Fruit fly (Drosophila melanogaster) whole organism, embryonic: Measurements from ENCODE around the gene CG2540.

Experiments
- B-H2 ChIP-seq: fragments of 200-800 bp; sonication (Bioruptor generic); optimal IDR thresholded peaks from 2 replicates; lab custom pipeline; 2018; ENCODE audit warnings: missing biosample characterization, mild to moderate bottlenecking, missing genetic modification characterization
- Bgb ChIP-seq: fragments of 200-800 bp; sonication (Bioruptor generic); IDR thresholded peaks from 2 replicates; pipeline ENCODE4 v1.3.6; 2022; ENCODE audit warnings: missing biosample characterization, missing genetic modification characterization; ENCODE audit not compliant: partially characterized antibody
- CG10431 ChIP-seq: fragments of 200-800 bp; sonication (Bioruptor generic); optimal IDR thresholded peaks from 3 replicates; lab custom pipeline; 2018; ENCODE audit warnings: missing biosample characterization, mild to moderate bottlenecking, missing genetic modification characterization
- CG10543 ChIP-seq: fragments of 200-800 bp; sonication (Bioruptor generic); optimal IDR thresholded peaks from 3 replicates; lab custom pipeline; 2017; ENCODE audit warnings: missing biosample characterization, mild to moderate bottlenecking, missing genetic modification characterization, moderate library complexity
- CG12659 ChIP-seq: fragments of 200-800 bp; sonication (Bioruptor generic); optimal IDR thresholded peaks from 3 replicates; lab custom pipeline; 2017; ENCODE audit warnings: mild to moderate bottlenecking, missing biosample characterization, missing genetic modification reagents, missing genetic modification characterization
- CG13424 ChIP-seq: fragments of 200-800 bp; sonication (Bioruptor generic); optimal IDR thresholded peaks from 2 replicates; lab custom pipeline; 2019; ENCODE audit warnings: missing biosample characterization, mild to moderate bottlenecking, missing genetic modification characterization, moderate library complexity
- CG13894 ChIP-seq: fragments of 200-800 bp; sonication (Bioruptor generic); optimal IDR thresholded peaks from 3 replicates; lab custom pipeline; 2018; ENCODE audit warnings: missing biosample characterization, mild to moderate bottlenecking, missing genetic modification characterization, moderate library complexity
- CG15514 ChIP-seq: fragments of 200-800 bp; sonication (Bioruptor generic); optimal IDR thresholded peaks from 3 replicates; lab custom pipeline; 2017; ENCODE audit warnings: missing biosample characterization, missing genetic modification characterization, mild to moderate bottlenecking, moderate library complexity, missing genetic modification reagents
- CG16863 ChIP-seq: fragments of 200-800 bp; sonication (Bioruptor generic); optimal IDR thresholded peaks from 3 replicates; lab custom pipeline; 2016; ENCODE audit warnings: missing biosample characterization, missing genetic modification characterization
- CG17385 ChIP-seq: fragments of 200-800 bp; sonication (Bioruptor generic); optimal IDR thresholded peaks from 3 replicates; lab custom pipeline; 2018; ENCODE audit warnings: missing biosample characterization, mild to moderate bottlenecking, missing genetic modification characterization
- CG1832 ChIP-seq: fragments of 200-800 bp; sonication (Bioruptor generic); optimal IDR thresholded peaks from 2 replicates; lab custom pipeline; 2017; ENCODE audit warnings: missing biosample characterization, mild to moderate bottlenecking, missing genetic modification characterization, inconsistent platforms
- CG33557 ChIP-seq: fragments of 200-800 bp; sonication (Bioruptor generic); optimal IDR thresholded peaks from 2 replicates; lab custom pipeline; 2019; ENCODE audit warnings: missing biosample characterization, mild to moderate bottlenecking, missing genetic modification characterization, moderate library complexity
- CG34376 ChIP-seq: fragments of 200-800 bp; sonication (Bioruptor generic); optimal IDR thresholded peaks from 2 replicates; lab custom pipeline; 2018; ENCODE audit warnings: missing biosample characterization, mild to moderate bottlenecking, missing genetic modification characterization
- CG4282 ChIP-seq: fragments of 200-800 bp; sonication (Bioruptor generic); optimal IDR thresholded peaks from 2 replicates; lab custom pipeline; 2016; ENCODE audit warnings: missing biosample characterization, missing genetic modification characterization
- Dad ChIP-seq: fragments of 200-800 bp; sonication (Bioruptor generic); optimal IDR thresholded peaks from 3 replicates; lab custom pipeline; 2016; ENCODE audit warnings: missing biosample characterization, missing genetic modification characterization
- Deaf1 ChIP-seq: fragments of 200-800 bp; optimal IDR thresholded peaks from 3 replicates; lab custom pipeline; 2019; ENCODE audit warnings: missing biosample characterization, mild to moderate bottlenecking, missing genetic modification characterization, moderate library complexity
- Dek ChIP-seq: fragments of 200-800 bp; sonication (Bioruptor generic); optimal IDR thresholded peaks from 3 replicates; lab custom pipeline; 2019; ENCODE audit warnings: missing biosample characterization, mild to moderate bottlenecking, missing genetic modification characterization, moderate library complexity
- Dip2 ChIP-seq: fragments of 200-800 bp; sonication (Bioruptor generic); IDR thresholded peaks from 2 replicates; pipeline ENCODE4 v1.3.6; 2022; ENCODE audit warnings: missing biosample characterization, missing genetic modification characterization
- Ets65A ChIP-seq: fragments of 200-800 bp; sonication (Bioruptor generic); peaks from one replicate; lab custom pipeline; 2016; ENCODE audit warnings: missing biosample characterization, missing genetic modification characterization
- Hr39 ChIP-seq: fragments of >200 bp; optimal IDR thresholded peaks from 2 replicates; lab custom pipeline; 2017
- MBD-R2 ChIP-seq: fragments of 200-800 bp; sonication (Bioruptor generic); IDR thresholded peaks from 2 replicates; pipeline ENCODE4 v1.3.6; 2022; ENCODE audit warnings: missing biosample characterization, missing genetic modification characterization
- Optix ChIP-seq: fragments of 200-800 bp; sonication (Bioruptor generic); IDR thresholded peaks from 3 replicates; pipeline ENCODE4 v1.3.6; 2022; ENCODE audit warnings: missing biosample characterization, missing genetic modification characterization
- Ptx1 ChIP-seq: fragments of 200-800 bp; sonication (Bioruptor generic); IDR thresholded peaks from 2 replicates; pipeline ENCODE4 v1.3.6; 2022; ENCODE audit warnings: missing biosample characterization, missing genetic modification characterization
- ab ChIP-seq: fragments of 200-800 bp; sonication (Bioruptor generic); optimal IDR thresholded peaks from 2 replicates; lab custom pipeline; 2016; ENCODE audit warnings: missing biosample characterization, missing genetic modification characterization
- ac ChIP-seq: fragments of 200-800 bp; sonication (Bioruptor generic); optimal IDR thresholded peaks from 3 replicates; lab custom pipeline; 2017; ENCODE audit warnings: missing biosample characterization, mild to moderate bottlenecking, missing genetic modification characterization
- al ChIP-seq: fragments of 200-800 bp; sonication (Bioruptor generic); IDR thresholded peaks from 2 replicates; pipeline ENCODE4 v1.3.6; 2022; ENCODE audit warnings: missing biosample characterization, missing genetic modification characterization
- da ChIP-seq: fragments of 200-800 bp; sonication (Bioruptor generic); optimal IDR thresholded peaks from 2 replicates; lab custom pipeline; 2016; ENCODE audit warnings: missing biosample characterization, missing genetic modification characterization
- dm ChIP-seq: fragments of 200-800 bp; sonication (Bioruptor generic); optimal IDR thresholded peaks from 3 replicates; lab custom pipeline; 2016; ENCODE audit warnings: missing biosample characterization, missing genetic modification characterization
- dysf ChIP-seq: fragments of 200-800 bp; sonication (Bioruptor generic); IDR thresholded peaks from 3 replicates; pipeline ENCODE4 v1.3.6; 2022; ENCODE audit warnings: missing biosample characterization, missing genetic modification characterization
- ftz-f1 ChIP-seq: fragments of 200-800 bp; sonication (Bioruptor generic); optimal IDR thresholded peaks from 2 replicates; lab custom pipeline; 2016; ENCODE audit warnings: missing biosample characterization, missing genetic modification characterization
- kni ChIP-seq: fragments of 200-800 bp; sonication (Bioruptor generic); optimal IDR thresholded peaks from 3 replicates; lab custom pipeline; 2017; ENCODE audit warnings: mild to moderate bottlenecking, missing biosample characterization, missing genetic modification reagents, missing genetic modification characterization
- lbe ChIP-seq: fragments of 200-800 bp; sonication (Bioruptor generic); optimal IDR thresholded peaks from 2 replicates; lab custom pipeline; 2016; ENCODE audit warnings: missing biosample characterization, mild to moderate bottlenecking, missing genetic modification characterization
- lmd ChIP-seq: fragments of 200-800 bp; sonication (Bioruptor generic); IDR thresholded peaks from 2 replicates; pipeline ENCODE4 v1.3.6; 2022; ENCODE audit warnings: missing biosample characterization, missing genetic modification characterization
- onecut ChIP-seq: fragments of 200-800 bp; sonication (Bioruptor generic); IDR thresholded peaks from 2 replicates; pipeline ENCODE4 v1.3.6; 2022; ENCODE audit warnings: missing biosample characterization, missing genetic modification characterization
- pros ChIP-seq: fragments of 200-800 bp; sonication (Bioruptor generic); optimal IDR thresholded peaks from 3 replicates; lab custom pipeline; 2019; ENCODE audit warnings: missing biosample characterization, mild to moderate bottlenecking, missing genetic modification characterization, moderate library complexity
- salm ChIP-seq: fragments of 200-800 bp; sonication (Bioruptor generic); optimal IDR thresholded peaks from 2 replicates; lab custom pipeline; 2018; ENCODE audit warnings: missing biosample characterization, mild to moderate bottlenecking, missing genetic modification characterization
- sd ChIP-seq: fragments of 200-800 bp; sonication (Bioruptor generic); optimal IDR thresholded peaks from 3 replicates; lab custom pipeline; 2018; ENCODE audit warnings: missing biosample characterization, mild to moderate bottlenecking, missing genetic modification characterization, moderate library complexity
- sens ChIP-seq: fragments of 200-800 bp; sonication (Bioruptor generic); peaks from one replicate; lab custom pipeline; 2016; ENCODE audit warnings: missing biosample characterization, missing genetic modification characterization
- so ChIP-seq: fragments of 200-800 bp; sonication (Bioruptor generic); IDR thresholded peaks from 3 replicates; pipeline ENCODE4 v1.3.6; 2022; ENCODE audit warnings: missing biosample characterization, missing genetic modification characterization
- sqz ChIP-seq: fragments of 200-800 bp; sonication (Bioruptor generic); optimal IDR thresholded peaks from 3 replicates; lab custom pipeline; 2018; ENCODE audit warnings: missing biosample characterization, mild to moderate bottlenecking, missing genetic modification characterization
- ssp ChIP-seq: fragments of 200-800 bp; sonication (Bioruptor generic); IDR thresholded peaks from 2 replicates; pipeline ENCODE4 v1.3.6; 2022; ENCODE audit warnings: missing biosample characterization, missing genetic modification characterization
- tll ChIP-seq, 2 experiments: fragments of 200-800 bp in 1 of 2; fragments of >200 bp in 1 of 2; sonication (Bioruptor generic) in 1 of 2; optimal IDR thresholded peaks; 2 replicates each; lab custom pipeline; 2017 to 2019; ENCODE audit warnings: missing biosample characterization in 2 of 2, missing genetic modification characterization in 2 of 2, mild to moderate bottlenecking in 1 of 2, moderate library complexity in 1 of 2
- toy ChIP-seq: fragments of 200-800 bp; sonication (Bioruptor generic); IDR thresholded peaks from 2 replicates; pipeline ENCODE4 v1.3.6; 2022; ENCODE audit warnings: missing biosample characterization, missing genetic modification characterization
- tx ChIP-seq: fragments of 200-800 bp; sonication (Bioruptor generic); optimal IDR thresholded peaks from 2 replicates; lab custom pipeline; 2016; ENCODE audit warnings: missing biosample characterization, missing genetic modification characterization
- wek ChIP-seq: fragments of 200-800 bp; sonication (Bioruptor generic); optimal IDR thresholded peaks from 3 replicates; lab custom pipeline; 2018; ENCODE audit warnings: missing biosample characterization, mild to moderate bottlenecking, missing genetic modification characterization, moderate library complexity
- zfh1 ChIP-seq: fragments of 200-800 bp; sonication (Bioruptor generic); IDR thresholded peaks from 3 replicates; pipeline ENCODE4 v1.3.6; 2022; ENCODE audit warnings: missing biosample characterization, missing genetic modification characterization

CG2540 gene

DNA sequence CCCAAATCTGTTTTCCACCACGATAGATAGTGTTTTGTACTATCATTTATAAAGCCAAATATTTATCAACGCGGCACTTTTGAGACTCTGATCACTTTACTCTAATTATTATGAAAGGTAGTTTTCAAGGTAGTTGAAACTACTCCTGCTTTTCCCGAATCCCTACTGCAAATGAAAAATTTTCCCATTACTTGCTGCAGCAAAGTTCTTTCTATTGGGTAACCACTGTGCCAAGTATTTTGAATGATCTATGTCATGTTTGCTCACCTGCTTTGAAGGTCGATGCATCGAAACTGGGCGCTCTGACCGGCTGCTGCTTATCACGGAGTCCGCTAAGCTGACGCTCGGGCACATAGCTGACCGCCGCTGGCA lies 48.4 kb upstream of the CG2540 start:
- TF ChIP-seq sens (GFP tag; lab: Kevin White, UChicago) (peak; percentile 53), B-H2 (GFP tag; lab: Kevin White, UChicago) (no peak), Ets65A (GFP tag; lab: Kevin White, UChicago) (peak; percentile 85)

DNA sequence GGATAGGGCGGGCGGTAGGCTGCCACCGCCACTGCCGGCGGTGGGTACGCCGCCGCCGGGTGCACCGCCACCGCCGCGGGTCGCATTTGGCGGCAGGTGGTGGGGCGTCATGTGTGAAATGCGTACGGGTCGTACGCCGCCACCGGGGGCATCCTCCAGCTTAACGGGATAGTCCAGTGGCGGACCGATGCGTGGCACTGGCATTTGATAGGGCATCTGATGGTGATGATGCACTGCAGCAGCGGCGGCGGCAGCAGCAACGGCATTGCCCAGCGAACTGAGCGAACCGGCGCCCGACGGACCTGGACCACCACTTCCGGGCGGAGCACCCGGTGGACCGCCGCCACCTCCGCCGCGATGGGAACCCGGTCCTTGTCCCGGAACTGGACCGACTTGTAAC lies 47.8 kb upstream of the CG2540 start:
- TF ChIP-seq Dek (tag; lab: Kevin White, UChicago) (no peak), so (GFP tag; lab: Robert Waterston, UW) (0 out of 3 replicates have a peak, but pooled peaks have one; percentile 16)

- no peak for TF ChIP-seq salm (tag; lab: Kevin White, UChicago)
- TF ChIP-seq Hr39 (lab: Kevin White, UChicago), result peak; percentile 89
- no peak for TF ChIP-seq Ptx1 (GFP tag; lab: Robert Waterston, UW)
- no peak for TF ChIP-seq CG34376
- no peak for TF ChIP-seq CG10431 (GFP tag; lab: Kevin White, UChicago)
- peak; percentile 78 for TF ChIP-seq kni (GFP tag; lab: Kevin White, UChicago)
- TF ChIP-seq al (GFP tag; lab: Robert Waterston, UW), result no peak
- peak; percentile 96 for TF ChIP-seq sqz (GFP tag; lab: Kevin White, UChicago)
- no peak for TF ChIP-seq ftz-f1 (GFP tag; lab: Kevin White, UChicago)
- no peak for TF ChIP-seq CG33557 (GFP tag; lab: Kevin White, UChicago)
- TF ChIP-seq lmd (GFP tag; lab: Robert Waterston, UW), result no peak
- no peak for TF ChIP-seq Optix (GFP tag; lab: Robert Waterston, UW)
- TF ChIP-seq dysf (GFP tag; lab: Robert Waterston, UW), result no peak
- TF ChIP-seq Bgb (GFP tag; lab: Robert Waterston, UW), result no peak
- no peak for TF ChIP-seq CG15514 (GFP tag; lab: Kevin White, UChicago)
- TF ChIP-seq CG17385 (GFP tag; lab: Kevin White, UChicago), result peak; percentile 98
- no peak for TF ChIP-seq MBD-R2 (GFP tag; lab: Robert Waterston, UW)
- no peak for TF ChIP-seq wek (GFP tag; lab: Kevin White, UChicago)
- no peak for TF ChIP-seq dm (GFP tag; lab: Kevin White, UChicago)
- peak; percentile 90 for TF ChIP-seq onecut (GFP tag; lab: Robert Waterston, UW)
Measured at dm6 chrX:12582661-12582983, 47.1 kb upstream of the CG2540 start.

DNA sequence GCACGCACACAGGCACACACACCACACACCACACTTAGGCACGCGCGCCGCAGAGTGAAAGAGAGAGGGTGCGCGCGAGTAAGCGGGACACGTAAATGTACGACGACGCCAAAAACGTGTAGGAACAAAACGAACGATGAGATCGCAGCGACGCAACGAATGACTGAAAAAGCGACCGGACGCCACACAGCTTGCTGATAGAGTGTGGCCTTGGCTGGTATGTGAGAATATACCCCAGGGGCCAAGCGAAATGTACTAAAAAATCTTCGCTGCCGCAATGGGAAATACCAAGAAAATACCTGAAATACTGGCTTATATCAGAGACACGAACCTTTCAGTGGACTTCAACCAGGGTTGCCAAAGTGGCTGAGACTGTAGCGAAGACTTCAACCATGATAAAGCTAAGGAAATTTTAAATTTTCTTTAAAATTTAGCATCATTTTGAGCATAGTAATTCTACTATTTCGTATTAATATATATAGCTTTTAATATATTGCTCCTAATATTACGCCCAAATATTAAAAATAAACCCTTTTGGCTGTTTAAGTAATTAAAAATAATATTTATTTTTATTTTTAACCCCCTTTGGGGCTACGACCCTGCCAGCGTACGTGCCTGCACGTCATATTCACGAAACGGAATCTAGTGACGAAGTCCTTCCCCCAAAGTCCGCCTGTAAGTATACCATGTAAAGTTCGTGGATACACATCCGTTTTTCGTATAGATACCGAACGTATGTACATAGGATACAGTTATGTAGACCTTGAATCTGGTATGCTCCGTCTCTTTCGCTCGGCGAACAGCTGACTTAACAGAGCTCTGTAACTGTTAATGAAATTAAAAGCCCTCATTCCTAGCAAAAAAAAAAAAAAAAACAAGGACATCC lies 46.5 kb upstream of the CG2540 start, which contains the start of gene Pits:
Gene Pits, minus strand, starts transcription at position 210 of the 886 bp plus-strand sequence.
- TF ChIP-seq ssp (GFP tag; lab: Robert Waterston, UW) (no peak), Deaf1 (tag; lab: Kevin White, UChicago) (peak; percentile 84), tll (GFP tag; optimal IDR thresholded peaks at IDR 0.05; lab: Kevin White, UChicago) (no peak), CG13424 (tag; lab: Kevin White, UChicago) (peak; percentile 38), CG12659 (GFP tag; lab: Kevin White, UChicago) (peak; percentile 86), CG16863 (GFP tag; lab: Kevin White, UChicago) (no peak), sd (tag; lab: Kevin White, UChicago) (peak; percentile 89), tx (GFP tag; lab: Kevin White, UChicago) (peak; percentile 26), Dip2 (GFP tag; lab: Robert Waterston, UW) (no peak), CG1832 (GFP tag; lab: Kevin White, UChicago) (peak; percentile 91), CG13894 (tag; lab: Kevin White, UChicago) (peak; percentile 66), ab (GFP tag; lab: Kevin White, UChicago) (peak; percentile 20), ac (no peak), lbe (GFP tag; lab: Kevin White, UChicago) (no peak), CG10543 (GFP tag; lab: Kevin White, UChicago) (peak; percentile 92), pros (GFP tag; lab: Kevin White, UChicago) (peak; percentile 95), da (GFP tag; lab: Kevin White, UChicago) (no peak), zfh1 (peak; percentile 47; the same call in 2 of the 3 replicates), toy (GFP tag; lab: Robert Waterston, UW) (no peak), CG4282 (GFP tag; lab: Kevin White, UChicago) (peak; percentile 47), Dad (GFP tag; lab: Kevin White, UChicago) (peak; percentile 53)
